Fruit fly (Drosophila melanogaster) whole organism, embryonic: ENCODE data around the gene Bacc.

Experiments used
- CG1603 ChIP-seq: fragments of 200-800 bp; sonication (Bioruptor generic); optimal IDR thresholded peaks from 2 replicates; lab custom pipeline; 2019; ENCODE audit warnings: missing biosample characterization, mild to moderate bottlenecking, missing genetic modification characterization, moderate library complexity
- CG31365 ChIP-seq: fragments of 200-800 bp; sonication (Bioruptor generic); optimal IDR thresholded peaks from 2 replicates; lab custom pipeline; 2018; ENCODE audit warnings: missing biosample characterization, mild to moderate bottlenecking, missing genetic modification characterization
- CG6854 ChIP-seq: fragments of 200-800 bp; sonication (Bioruptor generic); optimal IDR thresholded peaks from 3 replicates; lab custom pipeline; 2017; ENCODE audit warnings: missing biosample characterization, mild to moderate bottlenecking, missing genetic modification characterization
- amos ChIP-seq: fragments of 200-800 bp; sonication (Bioruptor generic); IDR thresholded peaks from 2 replicates; pipeline ENCODE4 v1.3.6; 2022; ENCODE audit warnings: missing biosample characterization, missing genetic modification characterization; ENCODE audit not compliant: partially characterized antibody

DNA sequence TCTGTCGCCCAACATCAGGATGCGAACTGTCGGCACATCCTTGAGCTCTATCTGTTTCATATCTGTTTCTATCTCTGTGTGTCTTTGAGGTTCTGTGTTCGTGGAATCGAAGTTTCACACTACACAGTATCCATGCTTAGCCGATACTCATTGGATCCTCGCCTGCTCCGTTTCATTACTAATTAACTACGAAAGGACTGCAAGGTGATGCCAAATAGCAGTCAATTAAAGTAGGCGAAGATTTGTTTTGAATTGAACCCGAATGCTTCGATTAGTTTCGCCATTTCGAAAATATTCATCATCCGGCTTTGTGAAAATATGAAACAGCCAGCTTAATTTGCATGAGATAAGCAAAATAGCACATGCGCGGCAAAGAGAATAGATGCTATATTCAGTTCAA lies 19.4 kb downstream of the Bacc start, which contains the start of gene CG15399:
- no peak for TF ChIP-seq CG6854 (GFP tag; lab: Kevin White, UChicago)
- TF ChIP-seq CG1603, result no peak
- TF ChIP-seq amos, result no peak
- no peak for TF ChIP-seq CG31365
